Fruit fly (Drosophila melanogaster) whole organism, embryonic: ENCODE results near the gene CG9471.

Experiments
- Ada2b ChIP-seq: fragments of 200-800 bp; sonication (Bioruptor generic); IDR thresholded peaks from 2 replicates; pipeline ENCODE4 v1.3.6; 2022; ENCODE audit warnings: missing biosample characterization, missing genetic modification characterization
- Atf-2 ChIP-seq: fragments of 200-800 bp; sonication (Bioruptor generic); optimal IDR thresholded peaks from 2 replicates; lab custom pipeline; 2016; ENCODE audit warnings: missing biosample characterization, missing genetic modification characterization
- Bdp1 ChIP-seq: fragments of 200-800 bp; sonication (Bioruptor generic); optimal IDR thresholded peaks from 3 replicates; lab custom pipeline; 2016; ENCODE audit warnings: missing biosample characterization, missing genetic modification characterization
- Bgb ChIP-seq: fragments of 200-800 bp; sonication (Bioruptor generic); IDR thresholded peaks from 2 replicates; pipeline ENCODE4 v1.3.6; 2022; ENCODE audit warnings: missing biosample characterization, missing genetic modification characterization; ENCODE audit not compliant: partially characterized antibody
- CG10274 ChIP-seq: fragments of 200-800 bp; sonication (Bioruptor generic); optimal IDR thresholded peaks from 3 replicates; lab custom pipeline; 2017; ENCODE audit warnings: missing biosample characterization, mild to moderate bottlenecking, missing genetic modification characterization
- CG10366 ChIP-seq: fragments of 200-800 bp; sonication (Bioruptor generic); IDR thresholded peaks from 2 replicates; pipeline ENCODE4 v1.3.6; 2022; ENCODE audit warnings: missing biosample characterization, missing genetic modification characterization
- CG12155 ChIP-seq: fragments of 200-800 bp; sonication (Bioruptor generic); optimal IDR thresholded peaks from 3 replicates; lab custom pipeline; 2016; ENCODE audit warnings: missing biosample characterization, missing genetic modification characterization
- CG17829 ChIP-seq: fragments of 200-800 bp; optimal IDR thresholded peaks from 2 replicates; lab custom pipeline; 2019; ENCODE audit warnings: missing biosample characterization, mild to moderate bottlenecking, missing genetic modification characterization, moderate library complexity
- CG2116 ChIP-seq: fragments of 200-800 bp; sonication (Bioruptor generic); optimal IDR thresholded peaks from 3 replicates; lab custom pipeline; 2018; ENCODE audit warnings: missing biosample characterization, mild to moderate bottlenecking, missing genetic modification characterization
- CG3847 ChIP-seq: fragments of 200-800 bp; sonication (Bioruptor generic); IDR thresholded peaks from 2 replicates; pipeline ENCODE4 v1.3.6; 2022; ENCODE audit warnings: missing biosample characterization, missing genetic modification characterization
- CG4360 ChIP-seq: fragments of 200-800 bp; sonication (Bioruptor generic); IDR thresholded peaks from 2 replicates; pipeline ENCODE4 v1.3.6; 2022; ENCODE audit warnings: missing biosample characterization, missing genetic modification characterization
- CG4707 ChIP-seq: fragments of 200-800 bp; sonication (Bioruptor generic); optimal IDR thresholded peaks from 2 replicates; lab custom pipeline; 2018; ENCODE audit warnings: missing biosample characterization, mild to moderate bottlenecking, missing genetic modification characterization, moderate library complexity
- CG7963 ChIP-seq: fragments of 200-800 bp; sonication (Bioruptor generic); IDR thresholded peaks from 3 replicates; pipeline ENCODE4 v1.3.6; 2022; ENCODE audit warnings: missing biosample characterization, missing genetic modification characterization; ENCODE audit not compliant: partially characterized antibody
- CG8281 ChIP-seq: fragments of 200-800 bp; sonication (Bioruptor generic); optimal IDR thresholded peaks from 2 replicates; lab custom pipeline; 2018; ENCODE audit warnings: missing biosample characterization, mild to moderate bottlenecking, missing genetic modification characterization, moderate library complexity
- CG8478 ChIP-seq: fragments of >200 bp; optimal IDR thresholded peaks from 2 replicates; lab custom pipeline; 2018
- CG8944 ChIP-seq: fragments of 200-800 bp; sonication (Bioruptor generic); optimal IDR thresholded peaks from 3 replicates; lab custom pipeline; 2016; ENCODE audit warnings: missing biosample characterization, missing genetic modification characterization
- CG9932 ChIP-seq: fragments of 200-800 bp; sonication (Bioruptor generic); IDR thresholded peaks from 2 replicates; pipeline ENCODE4 v1.3.6; 2022; ENCODE audit warnings: missing biosample characterization, missing genetic modification characterization
- CoRest ChIP-seq: fragments of 200-800 bp; sonication (Bioruptor generic); optimal IDR thresholded peaks from 3 replicates; lab custom pipeline; 2018; ENCODE audit warnings: missing biosample characterization, mild to moderate bottlenecking, missing genetic modification characterization, moderate library complexity
- CrebB ChIP-seq: fragments of 200-800 bp; sonication (Bioruptor generic); optimal IDR thresholded peaks from 3 replicates; lab custom pipeline; 2018; ENCODE audit warnings: missing biosample characterization, mild to moderate bottlenecking, missing genetic modification characterization
- D19A ChIP-seq: fragments of 200-800 bp; optimal IDR thresholded peaks from 3 replicates; lab custom pipeline; 2019; ENCODE audit warnings: missing biosample characterization, mild to moderate bottlenecking, missing genetic modification characterization, moderate library complexity
- Dek ChIP-seq: fragments of 200-800 bp; sonication (Bioruptor generic); optimal IDR thresholded peaks from 3 replicates; lab custom pipeline; 2019; ENCODE audit warnings: missing biosample characterization, mild to moderate bottlenecking, missing genetic modification characterization, moderate library complexity
- HLH54F ChIP-seq: fragments of 200-800 bp; sonication (Bioruptor generic); optimal IDR thresholded peaks from 3 replicates; lab custom pipeline; 2016; ENCODE audit warnings: missing biosample characterization, missing genetic modification characterization
- Myb ChIP-seq: fragments of 200-800 bp; sonication (Bioruptor generic); optimal IDR thresholded peaks from 2 replicates; lab custom pipeline; 2016; ENCODE audit warnings: missing biosample characterization, missing genetic modification characterization
- NK7.1 ChIP-seq: fragments of 200-800 bp; sonication (Bioruptor generic); optimal IDR thresholded peaks from 3 replicates; lab custom pipeline; 2016; ENCODE audit warnings: missing biosample characterization, missing genetic modification characterization
- Opbp ChIP-seq: fragments of 200-800 bp; sonication (Bioruptor generic); IDR thresholded peaks from 3 replicates; pipeline ENCODE4 v1.3.6; 2022; ENCODE audit warnings: missing biosample characterization, missing genetic modification characterization; ENCODE audit not compliant: partially characterized antibody
- Optix ChIP-seq: fragments of 200-800 bp; sonication (Bioruptor generic); IDR thresholded peaks from 3 replicates; pipeline ENCODE4 v1.3.6; 2022; ENCODE audit warnings: missing biosample characterization, missing genetic modification characterization
- Pdp1 ChIP-seq, 2 experiments: fragments of 200-800 bp; sonication (Bioruptor generic); optimal IDR thresholded peaks; 3 replicates each; lab custom pipeline; 2016; ENCODE audit warnings: missing biosample characterization in 2 of 2, missing genetic modification characterization in 2 of 2, mild to moderate bottlenecking in 1 of 2, moderate library complexity in 1 of 2
- Sry-β ChIP-seq: fragments of 200-800 bp; sonication (Bioruptor generic); optimal IDR thresholded peaks from 2 replicates; lab custom pipeline; 2018; ENCODE audit warnings: missing biosample characterization, mild to moderate bottlenecking, missing genetic modification characterization, moderate library complexity
- Sry-δ ChIP-seq: fragments of 200-800 bp; sonication (Bioruptor generic); optimal IDR thresholded peaks from 2 replicates; lab custom pipeline; 2016; ENCODE audit warnings: missing biosample characterization, missing genetic modification characterization
- ato ChIP-seq: fragments of 200-800 bp; sonication (Bioruptor generic); IDR thresholded peaks from 2 replicates; pipeline ENCODE4 v1.3.6; 2022; ENCODE audit warnings: missing biosample characterization, missing genetic modification characterization; ENCODE audit not compliant: partially characterized antibody
- btn ChIP-seq: fragments of 200-800 bp; sonication (Bioruptor generic); optimal IDR thresholded peaks from 2 replicates; lab custom pipeline; 2016; ENCODE audit warnings: missing biosample characterization, missing genetic modification characterization
- cato ChIP-seq: fragments of 200-800 bp; sonication (Bioruptor generic); optimal IDR thresholded peaks from 2 replicates; lab custom pipeline; 2016; ENCODE audit warnings: missing biosample characterization, missing genetic modification characterization, borderline replicate concordance
- chinmo ChIP-seq: fragments of 200-800 bp; sonication (Bioruptor generic); IDR thresholded peaks from 4 replicates; pipeline ENCODE4 v1.3.6; 2022; ENCODE audit warnings: missing biosample characterization, missing genetic modification characterization; ENCODE audit not compliant: partially characterized antibody
- corto ChIP-seq: fragments of 200-800 bp; sonication (Bioruptor generic); optimal IDR thresholded peaks from 2 replicates; lab custom pipeline; 2016; ENCODE audit warnings: missing biosample characterization, mild to moderate bottlenecking, missing genetic modification characterization, moderate library complexity
- crc ChIP-seq: fragments of 200-800 bp; sonication (Bioruptor generic); optimal IDR thresholded peaks from 2 replicates; lab custom pipeline; 2016; ENCODE audit warnings: missing biosample characterization, missing genetic modification characterization
- eyg ChIP-seq: fragments of 200-800 bp; sonication (Bioruptor generic); optimal IDR thresholded peaks from 3 replicates; lab custom pipeline; 2016; ENCODE audit warnings: missing biosample characterization, missing genetic modification characterization
- her ChIP-seq: fragments of 200-800 bp; sonication (Bioruptor generic); optimal IDR thresholded peaks from 2 replicates; lab custom pipeline; 2016; ENCODE audit warnings: missing biosample characterization, missing genetic modification characterization
- kay ChIP-seq: fragments of 200-800 bp; sonication (Bioruptor generic); optimal IDR thresholded peaks from 2 replicates; lab custom pipeline; 2016; ENCODE audit warnings: missing biosample characterization, missing genetic modification characterization
- knrl ChIP-seq: fragments of 200-800 bp; sonication (Bioruptor generic); IDR thresholded peaks from 3 replicates; pipeline ENCODE4 v1.3.6; 2022; ENCODE audit warnings: missing biosample characterization, missing genetic modification characterization; ENCODE audit not compliant: partially characterized antibody
- onecut ChIP-seq: fragments of 200-800 bp; sonication (Bioruptor generic); IDR thresholded peaks from 2 replicates; pipeline ENCODE4 v1.3.6; 2022; ENCODE audit warnings: missing biosample characterization, missing genetic modification characterization
- pho ChIP-seq: fragments of 200-800 bp; sonication (Bioruptor generic); optimal IDR thresholded peaks from 2 replicates; lab custom pipeline; 2016; ENCODE audit warnings: missing biosample characterization, missing genetic modification characterization
- psq ChIP-seq: fragments of 200-800 bp; sonication (Bioruptor generic); optimal IDR thresholded peaks from 2 replicates; lab custom pipeline; 2017; ENCODE audit warnings: missing biosample characterization, missing genetic modification characterization
- sens ChIP-seq: fragments of 200-800 bp; sonication (Bioruptor generic); peaks from one replicate; lab custom pipeline; 2016; ENCODE audit warnings: missing biosample characterization, missing genetic modification characterization
- sna ChIP-seq: fragments of 200-800 bp; sonication (Bioruptor generic); IDR thresholded peaks from 2 replicates; pipeline ENCODE4 v1.3.6; 2022; ENCODE audit warnings: missing biosample characterization, missing genetic modification characterization; ENCODE audit not compliant: partially characterized antibody
- ssp ChIP-seq: fragments of 200-800 bp; sonication (Bioruptor generic); IDR thresholded peaks from 2 replicates; pipeline ENCODE4 v1.3.6; 2022; ENCODE audit warnings: missing biosample characterization, missing genetic modification characterization
- stwl ChIP-seq: fragments of 200-800 bp; sonication (Bioruptor generic); optimal IDR thresholded peaks from 3 replicates; lab custom pipeline; 2018; ENCODE audit warnings: missing biosample characterization, mild to moderate bottlenecking, missing genetic modification characterization, moderate library complexity
- toy ChIP-seq: fragments of 200-800 bp; sonication (Bioruptor generic); IDR thresholded peaks from 2 replicates; pipeline ENCODE4 v1.3.6; 2022; ENCODE audit warnings: missing biosample characterization, missing genetic modification characterization
- vnd ChIP-seq: fragments of 200-800 bp; sonication (Bioruptor generic); IDR thresholded peaks from 3 replicates; pipeline ENCODE4 v1.3.6; 2022; ENCODE audit warnings: missing biosample characterization, missing genetic modification characterization; ENCODE audit not compliant: partially characterized antibody

Gene CG9471

dm6 chr3R:9762955-9763931, 8.1 kb downstream of the CG9471 start, which contains the start of the genes Snap24 and CG8478 (continued):
- no peak for TF ChIP-seq toy (GFP tag; lab: Robert Waterston, UW)
- TF ChIP-seq CG2116 = peak; percentile 66
- TF ChIP-seq CG8944 (GFP tag; lab: Kevin White, UChicago) = no peak
- TF ChIP-seq Myb (GFP tag; lab: Kevin White, UChicago) = peak; percentile 75
- no peak for TF ChIP-seq Optix (GFP tag; lab: Robert Waterston, UW)
- TF ChIP-seq Ada2b = no peak
- peak; percentile 73; the same call in 2 of the 3 replicates for TF ChIP-seq vnd (GFP tag; lab: Robert Waterston, UW)
- no peak for TF ChIP-seq Sry-β (GFP tag; lab: Kevin White, UChicago)
- no peak for TF ChIP-seq cato (GFP tag; lab: Kevin White, UChicago)
- TF ChIP-seq Atf-2 (GFP tag; lab: Kevin White, UChicago) = no peak
- peak; percentile 82 for TF ChIP-seq knrl (GFP tag; lab: Robert Waterston, UW)
- no peak for TF ChIP-seq corto
- no peak for TF ChIP-seq CG17829
- no peak for TF ChIP-seq CrebB
- no peak for TF ChIP-seq pho
- peak; percentile 57; the same call in 2 of the 3 replicates for TF ChIP-seq CG7963 (GFP tag; lab: Robert Waterston, UW)
- peak; percentile 85 for TF ChIP-seq Bgb (GFP tag; lab: Robert Waterston, UW)
- peak; percentile 71; the same call in 2 of the 3 replicates for TF ChIP-seq Opbp
- TF ChIP-seq her (GFP tag; lab: Kevin White, UChicago) = no peak
- TF ChIP-seq Dek (tag; lab: Kevin White, UChicago) = no peak
- no peak for TF ChIP-seq CG8478
- TF ChIP-seq CG4707 = no peak
- no peak for TF ChIP-seq eyg (GFP tag; lab: Kevin White, UChicago)
- TF ChIP-seq CG8281 = no peak
- TF ChIP-seq NK7.1 = no peak
- TF ChIP-seq CoRest (tag; lab: Kevin White, UChicago) = peak; percentile 15
- TF ChIP-seq Bdp1 (GFP tag; lab: Kevin White, UChicago) = no peak
- TF ChIP-seq onecut = peak; percentile 31; the same call in 1 of the 2 replicates
- peak; percentile 88 for TF ChIP-seq Sry-δ (GFP tag; lab: Kevin White, UChicago)
- peak; percentile 74; the same call in 2 of the 4 replicates for TF ChIP-seq chinmo (GFP tag; lab: Robert Waterston, UW)
- peak; percentile 9 for TF ChIP-seq D19A (tag; lab: Kevin White, UChicago)
- no peak for TF ChIP-seq crc (GFP tag; lab: Kevin White, UChicago)
- TF ChIP-seq psq (GFP tag; lab: Kevin White, UChicago) = no peak
- peak; percentile 85 for TF ChIP-seq kay (GFP tag; lab: Kevin White, UChicago)
- TF ChIP-seq CG9932 (GFP tag; lab: Robert Waterston, UW) = peak; percentile 50
- peak; percentile 80 for TF ChIP-seq ato (GFP tag; lab: Robert Waterston, UW)
- peak; percentile 92 for TF ChIP-seq ssp (GFP tag; lab: Robert Waterston, UW)
- no peak for TF ChIP-seq CG12155
- no peak for TF ChIP-seq CG10366 (GFP tag; lab: Robert Waterston, UW)
- TF ChIP-seq btn (GFP tag; lab: Kevin White, UChicago) = no peak
- TF ChIP-seq sens (GFP tag; lab: Kevin White, UChicago) = peak; percentile 91
- no peak for TF ChIP-seq HLH54F (GFP tag; lab: Kevin White, UChicago)
- peak; percentile 91 for TF ChIP-seq stwl (tag; lab: Kevin White, UChicago)
- peak; percentile 74 for TF ChIP-seq sna (GFP tag; lab: Robert Waterston, UW)
- TF ChIP-seq CG4360 = no peak
- TF ChIP-seq Pdp1 (GFP tag; optimal IDR thresholded peaks at IDR 0.05; lab: Kevin White, UChicago) = peak in 1 of 2 experiments; percentile 22
- no peak for TF ChIP-seq CG10274 (GFP tag; lab: Kevin White, UChicago)
- no peak for TF ChIP-seq CG3847 (GFP tag; lab: Robert Waterston, UW)
